Worm (Caenorhabditis elegans) whole organism, late embryonic: ENCODE data around the gene gly-12.

Source experiments
- C08G9.2 ChIP-seq: sonication (generic microtip); optimal IDR thresholded peaks from 2 replicates; lab custom pipeline; 2016; ENCODE audit warnings: mild to moderate bottlenecking, missing genetic modification characterization, moderate library complexity, missing compliant biosample characterization
- F13H6.1 ChIP-seq: sonication (generic microtip); optimal IDR thresholded peaks from 2 replicates; lab custom pipeline; 2016; ENCODE audit warnings: missing genetic modification characterization, missing compliant biosample characterization
- K09A11.1 ChIP-seq: sonication (generic microtip); optimal IDR thresholded peaks from 2 replicates; lab custom pipeline; 2017; ENCODE audit warnings: antibody characterized with exemption, mild to moderate bottlenecking, missing genetic modification characterization, missing compliant biosample characterization; ENCODE audit not compliant: insufficient read depth
- ceh-2 ChIP-seq: sonication (generic microtip); optimal IDR thresholded peaks from 2 replicates; lab custom pipeline; 2016; ENCODE audit warnings: missing genotype, missing genetic modification characterization, missing compliant biosample characterization
- ceh-24 ChIP-seq: sonication (generic microtip); optimal IDR thresholded peaks from 2 replicates; lab custom pipeline; 2016; ENCODE audit warnings: mild to moderate bottlenecking, missing genetic modification characterization, missing compliant biosample characterization
- ceh-34 ChIP-seq: sonication (generic microtip); optimal IDR thresholded peaks from 2 replicates; lab custom pipeline; 2016; ENCODE audit warnings: mild to moderate bottlenecking, missing genetic modification characterization, missing compliant biosample characterization
- dve-1 ChIP-seq: sonication (generic microtip); optimal IDR thresholded peaks from 2 replicates; lab custom pipeline; 2017; ENCODE audit warnings: antibody characterized with exemption, mild to moderate bottlenecking, missing genetic modification characterization, missing compliant biosample characterization
- fax-1 ChIP-seq: sonication (generic microtip); optimal IDR thresholded peaks from 2 replicates; lab custom pipeline; 2016; ENCODE audit warnings: missing genotype, missing genetic modification characterization, missing compliant biosample characterization
- hlh-13 ChIP-seq: fragments of 200-800 bp; sonication (Bioruptor generic); optimal IDR thresholded peaks from 2 replicates; lab custom pipeline; 2018; ENCODE audit warnings: mild to moderate bottlenecking, missing genetic modification characterization, missing compliant biosample characterization
- hlh-6 ChIP-seq: sonication (generic microtip); optimal IDR thresholded peaks from 2 replicates; lab custom pipeline; 2016; ENCODE audit warnings: missing genotype, missing genetic modification characterization, missing compliant biosample characterization
- hlh-8 ChIP-seq: sonication (generic microtip); optimal IDR thresholded peaks from 2 replicates; lab custom pipeline; 2016; ENCODE audit warnings: missing genotype, missing genetic modification characterization, missing compliant biosample characterization
- madf-2 ChIP-seq: sonication (generic microtip); optimal IDR thresholded peaks from 2 replicates; lab custom pipeline; 2017; ENCODE audit warnings: missing genetic modification characterization, missing compliant biosample characterization
- nfya-1 ChIP-seq: sonication (generic microtip); optimal IDR thresholded peaks from 2 replicates; lab custom pipeline; 2017; ENCODE audit warnings: missing genetic modification characterization, mild to moderate bottlenecking, missing compliant biosample characterization, antibody characterized with exemption, moderate library complexity
- pag-3 ChIP-seq: sonication (generic microtip); optimal IDR thresholded peaks from 2 replicates; lab custom pipeline; 2016; ENCODE audit warnings: missing compliant biosample characterization, missing genetic modification characterization, borderline replicate concordance
- pqm-1 ChIP-seq: sonication (generic microtip); optimal IDR thresholded peaks from 2 replicates; lab custom pipeline; 2016; ENCODE audit warnings: missing genetic modification characterization, missing compliant biosample characterization
- sox-4 ChIP-seq: sonication (generic microtip); optimal IDR thresholded peaks from 2 replicates; lab custom pipeline; 2017; ENCODE audit warnings: mild to moderate bottlenecking, missing genetic modification characterization, inconsistent platforms, missing compliant biosample characterization
- syd-9 ChIP-seq: sonication (generic microtip); optimal IDR thresholded peaks from 2 replicates; lab custom pipeline; 2016; ENCODE audit warnings: mild to moderate bottlenecking, missing genetic modification characterization, moderate library complexity, missing compliant biosample characterization
- unc-3 ChIP-seq, 2 experiments: fragments of 200-800 bp in 1 of 2; sonication (Bioruptor generic) in 1 of 2; sonication (generic microtip) in 1 of 2; conservative IDR thresholded peaks in 1 of 2; optimal IDR thresholded peaks in 1 of 2; 2 replicates each; pipeline versions ENCODE4 v1.3.6 to Lab custom; 2016 to 2022; ENCODE audit warnings: missing compliant biosample characterization in 2 of 2, missing genetic modification characterization in 2 of 2, missing genetic modification reagents in 1 of 2
- ztf-16 ChIP-seq: sonication (generic microtip); optimal IDR thresholded peaks from 2 replicates; lab custom pipeline; 2017; ENCODE audit warnings: missing genetic modification characterization, missing compliant biosample characterization

Gene gly-12

DNA sequence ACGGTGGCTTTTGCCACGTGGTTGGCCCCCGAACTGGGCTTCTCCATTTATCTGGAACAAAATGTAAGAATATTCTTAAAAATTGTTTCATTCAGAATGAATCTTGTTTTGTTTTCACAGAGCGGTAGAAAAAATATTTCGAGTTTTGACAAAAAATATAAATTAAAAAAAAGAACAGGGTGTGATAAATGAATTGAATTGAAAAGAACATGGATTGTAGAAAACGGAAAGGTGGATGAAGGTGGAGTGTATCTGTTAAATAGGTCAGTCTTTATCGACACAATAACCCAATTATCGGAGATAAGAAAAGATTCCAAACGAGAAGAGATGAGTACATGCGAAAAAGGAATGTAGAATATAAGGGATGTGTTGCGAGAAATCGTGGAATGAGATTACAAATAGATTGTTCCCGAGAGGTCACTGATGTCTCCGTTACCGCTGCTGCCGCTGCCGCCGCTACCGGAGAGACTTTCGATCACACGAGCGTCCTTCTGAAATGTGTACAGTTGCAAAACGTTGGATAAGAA lies 52.1 kb downstream of the gly-12 start, which contains the start of gene dpy-7:
Gene dpy-7, minus strand, starts transcription at position 51 of the 527 bp plus-strand sequence.
- TF ChIP-seq hlh-6 (tag; lab: Kevin White, UChicago) (no peak), pqm-1 (tag; lab: Kevin White, UChicago) (no peak), unc-3 (GFP tag; conservative IDR thresholded peaks at IDR 0.05; lab: Robert Waterston, UW) (no peak), unc-3 (tag; optimal IDR thresholded peaks at IDR 0.05; lab: Kevin White, UChicago) (no peak), ceh-2 (tag; lab: Kevin White, UChicago) (no peak), hlh-8 (tag; lab: Kevin White, UChicago) (no peak), dve-1 (tag; lab: Kevin White, UChicago) (no peak), K09A11.1 (tag; lab: Kevin White, UChicago) (no peak), fax-1 (tag; lab: Kevin White, UChicago) (no peak), ceh-34 (tag; lab: Kevin White, UChicago) (no peak), syd-9 (tag; lab: Kevin White, UChicago) (no peak), pag-3 (tag; lab: Kevin White, UChicago) (no peak), F13H6.1 (no peak), hlh-13 (no peak), ztf-16 (no peak), ceh-24 (tag; lab: Kevin White, UChicago) (no peak)

DNA sequence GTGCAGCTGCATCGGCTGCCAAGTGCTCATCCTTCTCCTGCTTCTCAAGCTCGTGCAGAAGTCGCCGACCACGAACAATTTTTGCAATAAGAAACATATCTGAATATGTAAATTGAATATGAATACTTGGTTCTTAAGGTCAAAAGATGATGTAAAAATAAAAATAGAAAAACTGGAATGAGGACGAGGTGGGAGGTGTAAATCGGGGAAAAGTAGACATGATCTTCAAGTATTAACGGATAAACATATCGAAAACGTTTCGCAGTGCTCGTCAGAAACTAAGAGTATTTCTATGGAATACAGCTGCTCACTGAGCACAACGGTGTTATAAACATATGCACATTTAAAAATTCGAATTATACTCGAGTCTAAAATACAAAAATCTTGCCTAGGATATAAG lies 54.4 kb downstream of the gly-12 start, which contains the start of gene glb-16:
Gene glb-16, minus strand, starts transcription at position 101 of the 400 bp plus-strand sequence.
- TF ChIP-seq ceh-34 (tag; lab: Kevin White, UChicago) (no peak), pqm-1 (tag; lab: Kevin White, UChicago) (no peak), sox-4 (tag; lab: Kevin White, UChicago) (no peak), madf-2 (no peak), nfya-1 (tag; lab: Kevin White, UChicago) (no peak), C08G9.2 (tag; lab: Kevin White, UChicago) (no peak)
- TF ChIP-seq, all 69 proteins: peak for 0
